Fruit fly (Drosophila melanogaster) whole organism, prepupa: ENCODE measurements around the gene CG46468.

Experiments
- CG10631 ChIP-seq: fragments of 200-800 bp; sonication (Bioruptor generic); optimal IDR thresholded peaks from 2 replicates; lab custom pipeline; 2016; ENCODE audit warnings: missing biosample characterization, missing genetic modification characterization
- CG10669 ChIP-seq: fragments of 200-800 bp; sonication (Bioruptor generic); optimal IDR thresholded peaks from 3 replicates; lab custom pipeline; 2018; ENCODE audit warnings: missing biosample characterization, mild to moderate bottlenecking, missing genetic modification characterization, moderate library complexity
- CG16779 ChIP-seq: fragments of 200-800 bp; sonication (Bioruptor generic); optimal IDR thresholded peaks from 3 replicates; lab custom pipeline; 2017; ENCODE audit warnings: missing biosample characterization, mild to moderate bottlenecking, missing genetic modification characterization
- CG31627 ChIP-seq: fragments of 200-800 bp; sonication (Bioruptor generic); optimal IDR thresholded peaks from 3 replicates; lab custom pipeline; 2016; ENCODE audit warnings: missing biosample characterization, missing genetic modification characterization
- CG6276 ChIP-seq: fragments of 200-800 bp; sonication (Bioruptor generic); optimal IDR thresholded peaks from 2 replicates; lab custom pipeline; 2017; ENCODE audit warnings: missing biosample characterization, mild to moderate bottlenecking, missing genetic modification characterization
- Gug ChIP-seq: fragments of 200-800 bp; sonication (Bioruptor generic); IDR thresholded peaks from 2 replicates; pipeline ENCODE4 v1.3.6; 2022; ENCODE audit warnings: missing biosample characterization, missing genetic modification characterization
- Hr39 ChIP-seq: fragments of 200-800 bp; sonication (Bioruptor generic); optimal IDR thresholded peaks from 2 replicates; lab custom pipeline; 2016; ENCODE audit warnings: missing biosample characterization, missing genetic modification characterization
- Sox15 ChIP-seq: fragments of 200-800 bp; sonication (Bioruptor generic); optimal IDR thresholded peaks from 3 replicates; lab custom pipeline; 2016; ENCODE audit warnings: missing biosample characterization, missing genetic modification characterization
- esn ChIP-seq: fragments of 200-800 bp; sonication (Bioruptor generic); optimal IDR thresholded peaks from 2 replicates; lab custom pipeline; 2016; ENCODE audit warnings: missing biosample characterization, mild to moderate bottlenecking, missing genetic modification characterization, moderate library complexity
- svp ChIP-seq: fragments of 200-800 bp; sonication (Bioruptor generic); peaks from one replicate; lab custom pipeline; 2016; ENCODE audit warnings: missing biosample characterization, missing genetic modification characterization

dm6 chr2L:9498985-9499249 is 66.3 kb downstream of the CG46468 start:
- TF ChIP-seq CG10669 (GFP tag; lab: Kevin White, UChicago) (no peak), svp (GFP tag; lab: Kevin White, UChicago) (no peak), CG10631 (GFP tag; lab: Kevin White, UChicago) (no peak), Gug (GFP tag; lab: Robert Waterston, UW) (no peak), Sox15 (GFP tag; lab: Kevin White, UChicago) (no peak), Hr39 (GFP tag; lab: Kevin White, UChicago) (no peak), CG31627 (no peak), CG6276 (GFP tag; lab: Kevin White, UChicago) (no peak), CG16779 (tag; lab: Kevin White, UChicago) (no peak), esn (GFP tag; lab: Kevin White, UChicago) (no peak)
